Fruit fly (Drosophila melanogaster): ENCODE measurements around the gene CG9386.

The CG9386 gene

dm6 chr3R:9551013-9551658, 4.1 kb downstream of the CG9386 start (continued):
- TF ChIP-seq slbo (GFP tag; IDR thresholded peaks at IDR 0.05) (no peak), CG10565 (GFP tag; optimal IDR thresholded peaks at IDR 0.05) (no peak), Sry-δ (GFP tag; optimal IDR thresholded peaks at IDR 0.05) (peak; percentile 27), fd102C (GFP tag; optimal IDR thresholded peaks at IDR 0.05) (no peak), CG10654 (GFP tag; optimal IDR thresholded peaks at IDR 0.05) (no peak), Elba2 (GFP tag; optimal IDR thresholded peaks at IDR 0.05) (no peak), Drgx (GFP tag; IDR thresholded peaks at IDR 0.05) (no peak), CG3163 (GFP tag; optimal IDR thresholded peaks at IDR 0.05) (peak; percentile 54), CG7556 (GFP tag; optimal IDR thresholded peaks at IDR 0.05) (peak; percentile 31), gro (GFP tag; optimal IDR thresholded peaks at IDR 0.05) (peak; percentile 66), CG9609 (GFP tag; optimal IDR thresholded peaks at IDR 0.05) (no peak), CG2199 (GFP tag; IDR thresholded peaks at IDR 0.05) (no peak), CG4707 (GFP tag; optimal IDR thresholded peaks at IDR 0.05) (peak; percentile 24), Myb (GFP tag; optimal IDR thresholded peaks at IDR 0.05) (no peak), mirr (GFP tag; optimal IDR thresholded peaks at IDR 0.05) (peak; percentile 96), CG15479 (GFP tag; optimal IDR thresholded peaks at IDR 0.05) (no peak), unpg (GFP tag; optimal IDR thresholded peaks at IDR 0.05) (peak; percentile 16), Doc3 (GFP tag; IDR thresholded peaks at IDR 0.05; ENCODE audit: partially characterized antibody) (no peak), NC2β (GFP tag; optimal IDR thresholded peaks at IDR 0.05) (peak; percentile 44), HmgD (GFP tag; optimal IDR thresholded peaks at IDR 0.05) (peak; percentile 83), prd (optimal IDR thresholded peaks at IDR 0.05) (no peak), prd (GFP tag; IDR thresholded peaks at IDR 0.05) (no peak), fd64A (GFP tag; optimal IDR thresholded peaks at IDR 0.05) (peak; percentile 65), sim (GFP tag; IDR thresholded peaks at IDR 0.05) (no peak), CG11247 (GFP tag; IDR thresholded peaks at IDR 0.05) (no peak)

DNA sequence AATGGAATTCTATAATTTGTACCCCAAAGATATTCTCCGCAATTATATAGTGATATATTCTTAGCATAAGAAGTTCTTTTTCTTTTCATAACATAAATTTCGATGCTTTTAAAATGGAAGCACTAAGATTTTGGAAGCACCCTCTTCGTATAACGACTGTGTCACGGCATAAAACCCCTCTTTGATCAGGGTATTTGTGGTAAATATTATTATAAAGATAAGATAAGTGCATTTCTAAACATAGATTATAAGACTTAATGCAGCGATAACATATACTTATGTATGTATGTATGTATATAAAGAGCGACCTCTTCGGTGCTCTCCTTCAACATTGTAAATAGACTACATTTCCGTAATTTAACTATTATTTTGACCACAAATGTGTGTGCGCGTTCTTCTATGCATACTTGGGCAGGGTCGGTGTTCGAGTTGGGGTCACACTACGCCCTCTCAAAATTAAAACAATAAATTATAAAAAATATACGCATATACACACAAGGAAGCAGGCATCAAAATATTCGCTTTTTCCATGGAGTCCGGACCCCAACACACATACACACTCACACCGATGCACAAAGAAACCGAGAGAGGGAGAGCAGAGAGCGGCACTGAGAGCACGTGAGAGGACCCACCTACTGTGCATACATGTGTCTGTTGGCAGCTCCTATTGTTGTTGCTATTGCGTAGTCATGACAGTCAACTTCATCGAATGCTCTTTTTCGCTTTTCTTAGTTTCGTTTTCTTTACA, 4.8 kb downstream of the CG9386 start:
- TF ChIP-seq CG14441 (GFP tag; IDR thresholded peaks at IDR 0.05) (no peak), Sry-δ (GFP tag; optimal IDR thresholded peaks at IDR 0.05) (no peak), CG12219 (GFP tag; optimal IDR thresholded peaks at IDR 0.05) (no peak), CG7987 (GFP tag; optimal IDR thresholded peaks at IDR 0.05) (peak; percentile 21), CG7372 (GFP tag; IDR thresholded peaks at IDR 0.05) (no peak), CG7745 (tag; optimal IDR thresholded peaks at IDR 0.05) (no peak), Xrp1 (GFP tag; IDR thresholded peaks at IDR 0.05) (no peak), twi (tag; optimal IDR thresholded peaks at IDR 0.05) (peak; percentile 22), nom (GFP tag; optimal IDR thresholded peaks at IDR 0.05) (peak; percentile 62), Nf-YA (GFP tag; IDR thresholded peaks at IDR 0.05) (no peak), Dad (GFP tag; optimal IDR thresholded peaks at IDR 0.05) (no peak), Asciz (GFP tag; optimal IDR thresholded peaks at IDR 0.05) (peak; percentile 62), PHDP (tag; optimal IDR thresholded peaks at IDR 0.05) (peak; percentile 1), CG13296 (GFP tag; optimal IDR thresholded peaks at IDR 0.05) (no peak), tap (tag; optimal IDR thresholded peaks at IDR 0.05) (peak; percentile 1), CG4404 (GFP tag; IDR thresholded peaks at IDR 0.05) (no peak), chinmo (GFP tag; IDR thresholded peaks at IDR 0.05; ENCODE audit: partially characterized antibody) (no peak), cg (GFP tag; optimal IDR thresholded peaks at IDR 0.05) (peak; percentile 95), CG11085 (GFP tag; IDR thresholded peaks at IDR 0.05) (no peak), unpg (GFP tag; optimal IDR thresholded peaks at IDR 0.05) (no peak), sug (tag; optimal IDR thresholded peaks at IDR 0.05) (no peak), CG34376 (GFP tag; optimal IDR thresholded peaks at IDR 0.05) (no peak), jigr1 (GFP tag; IDR thresholded peaks at IDR 0.05) (no peak), HLHmδ (GFP tag; optimal IDR thresholded peaks at IDR 0.05) (peak; percentile 41), mirr (GFP tag; optimal IDR thresholded peaks at IDR 0.05) (peak; percentile 1), CG3838 (GFP tag; optimal IDR thresholded peaks at IDR 0.05) (no peak), CG9609 (GFP tag; optimal IDR thresholded peaks at IDR 0.05) (no peak), gce (GFP tag; IDR thresholded peaks at IDR 0.05) (no peak)

Measured in whole organism, embryonic.